Fruit fly (Drosophila melanogaster): ENCODE results near the gene sfl.

The sfl gene

DNA sequence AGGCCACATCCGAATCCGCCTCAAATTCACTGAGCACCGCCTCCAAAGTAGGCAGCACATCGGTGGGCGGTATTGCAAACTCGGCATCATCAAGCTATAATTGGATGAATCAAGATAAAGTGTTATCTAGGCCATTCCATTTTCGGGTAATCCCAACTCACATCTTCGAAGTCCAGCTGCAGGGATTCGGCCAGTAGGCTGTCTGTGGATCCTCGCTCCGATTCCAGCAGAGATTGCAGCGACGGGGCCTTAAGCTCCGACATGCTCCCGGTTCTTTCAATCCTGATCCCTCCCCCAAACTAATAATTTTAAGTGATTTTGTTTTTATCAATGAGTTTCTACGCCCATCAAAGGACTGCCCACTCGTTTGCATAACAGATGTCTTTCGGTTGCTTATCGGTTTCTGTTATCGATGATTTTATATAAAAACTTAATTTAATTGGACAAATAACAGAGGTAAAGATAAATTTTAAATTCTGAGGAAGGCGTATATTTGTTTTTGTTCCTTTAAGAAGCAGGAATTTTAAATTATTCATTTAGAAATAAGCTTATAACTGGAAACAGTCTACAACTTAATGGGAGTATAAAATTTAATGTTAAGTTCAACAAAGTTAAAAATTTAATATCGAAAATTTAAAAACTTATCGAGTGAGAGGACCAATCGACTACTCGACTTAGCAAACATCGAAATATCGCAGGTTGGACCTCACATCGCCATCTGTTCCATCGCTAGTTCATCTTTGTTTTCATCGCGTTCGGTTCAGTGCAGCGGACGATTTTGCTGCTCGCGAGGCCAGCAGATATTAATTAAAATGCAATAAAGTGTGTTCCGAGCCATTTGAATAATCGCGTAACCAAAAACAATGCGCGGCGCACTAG is at the start of gene sfl, which contains the start of gene Vps8:
Gene sfl, plus strand, starts transcription at position 753 of the 879 bp plus-strand sequence.
Gene Vps8, minus strand, starts transcription at position 370 of the 879 bp plus-strand sequence.
- TF ChIP-seq insv (optimal IDR thresholded peaks at IDR 0.05), result no peak
- TF ChIP-seq ttk (optimal IDR thresholded peaks at IDR 0.05), result no peak
- no peak for TF ChIP-seq psq (optimal IDR thresholded peaks at IDR 0.05)

dm6 chr3L:6446553-6446952 is 48.9 kb upstream of the sfl start:
- TF ChIP-seq Myc (optimal IDR thresholded peaks at IDR 0.05) (no peak), Sin3A (optimal IDR thresholded peaks at IDR 0.05) (no peak), h (optimal IDR thresholded peaks at IDR 0.05) (no peak), insv (optimal IDR thresholded peaks at IDR 0.05) (no peak), ttk (optimal IDR thresholded peaks at IDR 0.05) (no peak), psq (optimal IDR thresholded peaks at IDR 0.05) (no peak)

- no peak for TF ChIP-seq insv (optimal IDR thresholded peaks at IDR 0.05)
- TF ChIP-seq Myc (optimal IDR thresholded peaks at IDR 0.05), result no peak
- TF ChIP-seq h (optimal IDR thresholded peaks at IDR 0.05), result no peak
- TF ChIP-seq psq (optimal IDR thresholded peaks at IDR 0.05), result no peak
- TF ChIP-seq ttk (optimal IDR thresholded peaks at IDR 0.05), result no peak
- no peak for TF ChIP-seq Sin3A (optimal IDR thresholded peaks at IDR 0.05)
Observed at dm6 chr3L:6447203-6447602, 48.3 kb upstream of the sfl start.

- no peak for TF ChIP-seq Myc (optimal IDR thresholded peaks at IDR 0.05)
- TF ChIP-seq insv (optimal IDR thresholded peaks at IDR 0.05), result no peak
- no peak for TF ChIP-seq h (optimal IDR thresholded peaks at IDR 0.05)
- TF ChIP-seq psq (optimal IDR thresholded peaks at IDR 0.05), result no peak
- no peak for TF ChIP-seq Sin3A (optimal IDR thresholded peaks at IDR 0.05)
- TF ChIP-seq ttk (optimal IDR thresholded peaks at IDR 0.05), result no peak
Observed at dm6 chr3L:6447708-6448107, 47.8 kb upstream of the sfl start.

dm6 chr3L:6449159-6449664 is 46.3 kb upstream of the sfl start:
- TF ChIP-seq Sin3A (optimal IDR thresholded peaks at IDR 0.05), result no peak
- TF ChIP-seq psq (optimal IDR thresholded peaks at IDR 0.05), result no peak
- TF ChIP-seq Myc (optimal IDR thresholded peaks at IDR 0.05), result no peak
- no peak for TF ChIP-seq h (optimal IDR thresholded peaks at IDR 0.05)
- TF ChIP-seq insv (optimal IDR thresholded peaks at IDR 0.05), result no peak
- no peak for TF ChIP-seq ttk (optimal IDR thresholded peaks at IDR 0.05)

- no peak for TF ChIP-seq insv (optimal IDR thresholded peaks at IDR 0.05)
- no peak for TF ChIP-seq h (optimal IDR thresholded peaks at IDR 0.05)
- no peak for TF ChIP-seq ttk (optimal IDR thresholded peaks at IDR 0.05)
- no peak for TF ChIP-seq Sin3A (optimal IDR thresholded peaks at IDR 0.05)
- no peak for TF ChIP-seq Myc (optimal IDR thresholded peaks at IDR 0.05)
- TF ChIP-seq psq (optimal IDR thresholded peaks at IDR 0.05), result no peak
Observed at dm6 chr3L:6451572-6451971, 43.9 kb upstream of the sfl start.

dm6 chr3L:6452347-6452746 is 43.1 kb upstream of the sfl start:
- TF ChIP-seq Sin3A (optimal IDR thresholded peaks at IDR 0.05), result no peak
- no peak for TF ChIP-seq h (optimal IDR thresholded peaks at IDR 0.05)
- no peak for TF ChIP-seq psq (optimal IDR thresholded peaks at IDR 0.05)
- TF ChIP-seq Myc (optimal IDR thresholded peaks at IDR 0.05), result no peak
- no peak for TF ChIP-seq insv (optimal IDR thresholded peaks at IDR 0.05)
- TF ChIP-seq ttk (optimal IDR thresholded peaks at IDR 0.05), result no peak

dm6 chr3L:6453482-6453881 is 42.0 kb upstream of the sfl start:
- no peak for TF ChIP-seq Sin3A (optimal IDR thresholded peaks at IDR 0.05)
- TF ChIP-seq ttk (optimal IDR thresholded peaks at IDR 0.05), result no peak
- TF ChIP-seq insv (optimal IDR thresholded peaks at IDR 0.05), result no peak
- no peak for TF ChIP-seq h (optimal IDR thresholded peaks at IDR 0.05)
- TF ChIP-seq Myc (optimal IDR thresholded peaks at IDR 0.05), result no peak
- TF ChIP-seq psq (optimal IDR thresholded peaks at IDR 0.05), result no peak

DNA sequence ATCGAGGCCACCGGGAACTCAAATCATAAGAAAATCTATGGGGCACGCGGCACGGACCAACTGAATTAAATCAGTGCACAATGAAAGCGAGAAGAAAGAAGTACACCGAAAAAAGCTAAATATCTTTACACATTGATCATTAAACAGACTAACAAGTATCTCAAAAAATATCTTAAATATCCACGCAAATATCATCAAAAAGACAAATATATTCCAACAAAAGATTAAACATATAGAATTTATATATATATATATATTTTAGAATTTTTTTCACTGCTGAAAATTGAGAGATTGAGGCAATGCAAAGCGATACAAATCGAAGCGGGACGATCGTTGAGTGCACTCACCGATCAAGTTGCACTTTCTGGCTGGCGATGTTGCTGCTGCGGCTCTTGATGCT is 40.1 kb upstream of the sfl start:
- TF ChIP-seq psq (optimal IDR thresholded peaks at IDR 0.05) (no peak), Myc (optimal IDR thresholded peaks at IDR 0.05) (no peak), ttk (optimal IDR thresholded peaks at IDR 0.05) (no peak), Sin3A (optimal IDR thresholded peaks at IDR 0.05) (no peak), insv (optimal IDR thresholded peaks at IDR 0.05) (no peak), h (optimal IDR thresholded peaks at IDR 0.05) (no peak)

DNA sequence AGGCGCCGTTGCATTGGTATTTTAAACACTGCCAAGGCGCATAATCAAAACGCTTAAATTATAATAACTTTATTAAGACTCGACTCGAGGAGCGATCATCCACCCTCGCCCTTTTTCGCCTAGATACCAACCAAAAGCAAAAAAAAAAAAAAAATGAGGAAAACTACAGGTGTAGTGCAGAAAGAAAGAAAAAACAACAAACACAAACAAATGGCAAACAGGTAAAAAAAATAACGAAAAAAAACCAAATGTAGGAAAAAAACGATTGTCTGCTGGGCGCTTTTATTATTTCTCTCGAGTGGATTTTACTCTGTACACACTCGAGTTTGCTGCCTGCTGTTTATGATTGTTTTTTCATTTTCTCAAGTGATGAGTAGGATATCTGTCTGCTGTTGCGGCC is 38.3 kb upstream of the sfl start:
- TF ChIP-seq psq (optimal IDR thresholded peaks at IDR 0.05) (no peak), Sin3A (optimal IDR thresholded peaks at IDR 0.05) (no peak), insv (optimal IDR thresholded peaks at IDR 0.05) (no peak), ttk (optimal IDR thresholded peaks at IDR 0.05) (no peak), h (optimal IDR thresholded peaks at IDR 0.05) (no peak), Myc (optimal IDR thresholded peaks at IDR 0.05) (no peak)

- TF ChIP-seq ttk (optimal IDR thresholded peaks at IDR 0.05) (no peak), h (optimal IDR thresholded peaks at IDR 0.05) (no peak), Sin3A (optimal IDR thresholded peaks at IDR 0.05) (no peak), psq (optimal IDR thresholded peaks at IDR 0.05) (no peak), insv (optimal IDR thresholded peaks at IDR 0.05) (no peak), Myc (optimal IDR thresholded peaks at IDR 0.05) (no peak)
Observed at dm6 chr3L:6457891-6458290, 37.6 kb upstream of the sfl start.

dm6 chr3L:6458725-6459124 is 36.8 kb upstream of the sfl start:
- no peak for TF ChIP-seq h (optimal IDR thresholded peaks at IDR 0.05)
- no peak for TF ChIP-seq ttk (optimal IDR thresholded peaks at IDR 0.05)
- TF ChIP-seq psq (optimal IDR thresholded peaks at IDR 0.05), result no peak
- no peak for TF ChIP-seq Myc (optimal IDR thresholded peaks at IDR 0.05)
- no peak for TF ChIP-seq insv (optimal IDR thresholded peaks at IDR 0.05)
- no peak for TF ChIP-seq Sin3A (optimal IDR thresholded peaks at IDR 0.05)
